Worm (Caenorhabditis elegans): ENCODE measurements around the gene Y75D11A.3.
"Not testable (repeated sequence)": the region's sequence is repeated elsewhere in the genome, so short reads cannot be mapped to it uniquely, and the experiment has no call there.

The Y75D11A.3 gene

ce11 chrX:1703840-1704239 is 42.2 kb downstream of the Y75D11A.3 start, which contains the start of gene C36C9.5:
Gene C36C9.5 (minus strand): TSS chrX:1703940.
- TF ChIP-seq ZK546.5 (tag; optimal IDR thresholded peaks at IDR 0.05) (no peak), zag-1 (tag; optimal IDR thresholded peaks at IDR 0.05) (no peak), nhr-237 (tag; optimal IDR thresholded peaks at IDR 0.05) (no peak), nhr-77 (tag; optimal IDR thresholded peaks at IDR 0.05) (no peak), nhr-28 (tag; optimal IDR thresholded peaks at IDR 0.05) (no peak), lin-15B (tag; optimal IDR thresholded peaks at IDR 0.05) (no peak), hmg-11 (tag; optimal IDR thresholded peaks at IDR 0.05) (no peak), ceh-16 (tag; optimal IDR thresholded peaks at IDR 0.05) (no peak), ztf-11 (tag; optimal IDR thresholded peaks at IDR 0.05) (no peak), nhr-25 (tag; optimal IDR thresholded peaks at IDR 0.05) (no peak), nhr-23 (tag; optimal IDR thresholded peaks at IDR 0.05) (no peak), nhr-67 (tag; optimal IDR thresholded peaks at IDR 0.05) (no peak), jun-1 (tag; optimal IDR thresholded peaks at IDR 0.05) (no peak), nhr-11 (tag; optimal IDR thresholded peaks at IDR 0.05) (no peak), ama-1 (optimal IDR thresholded peaks at IDR 0.05) (no peak), ztf-4 (tag; optimal IDR thresholded peaks at IDR 0.05) (no peak), elt-1 (tag; optimal IDR thresholded peaks at IDR 0.05) (no peak)

ce11 chrX:1703049-1703448 is 43.0 kb downstream of the Y75D11A.3 start:
- TF ChIP-seq fkh-2 (tag; optimal IDR thresholded peaks at IDR 0.05) (no peak), elt-2 (tag; optimal IDR thresholded peaks at IDR 0.05) (no peak)

- no peak for TF ChIP-seq nhr-237 (tag; optimal IDR thresholded peaks at IDR 0.05)
Observed at ce11 chrX:1698476-1698875, 47.5 kb downstream of the Y75D11A.3 start.

DNA sequence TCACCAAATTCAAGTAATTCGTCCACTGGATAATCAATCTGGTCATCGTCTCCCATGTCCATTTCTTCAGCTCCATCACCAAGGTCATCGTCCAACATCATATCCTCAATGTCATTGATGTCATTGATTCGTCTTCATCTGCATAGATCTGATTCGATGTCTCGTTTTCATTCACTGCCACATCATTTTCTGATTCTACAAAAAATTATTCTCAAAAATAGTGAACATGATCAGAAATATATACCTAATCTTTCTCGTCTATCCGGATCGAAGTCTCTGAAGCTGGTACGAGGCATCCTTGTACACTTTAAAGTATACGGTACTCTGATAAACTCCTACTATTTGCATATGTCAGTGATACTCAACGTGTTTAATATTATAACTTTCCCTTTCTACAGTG is 49.1 kb downstream of the Y75D11A.3 start, which contains the start of gene C36C9.4:
TSS of gene C36C9.4 (minus strand) at position 101 of the 400 bp plus-strand sequence.
- not testable (repeated sequence) for TF ChIP-seq ZK546.5, daf-12, ceh-82 (tag; optimal IDR thresholded peaks at IDR 0.05)

All from whole organism, L3 larva.